Fruit fly (Drosophila melanogaster) whole organism, embryonic: ENCODE results near the gene CG43867.

Experiments used
- Blimp-1 ChIP-seq: fragments of 200-800 bp; sonication (Bioruptor generic); optimal IDR thresholded peaks from 3 replicates; lab custom pipeline; 2018; ENCODE audit warnings: missing biosample characterization, missing genetic modification characterization, mild to moderate bottlenecking, moderate library complexity, missing genetic modification reagents
- CG11093 ChIP-seq: fragments of 200-800 bp; sonication (Bioruptor generic); IDR thresholded peaks from 3 replicates; pipeline ENCODE4 v1.3.6; 2022; ENCODE audit warnings: missing biosample characterization, missing genetic modification characterization
- CG12155 ChIP-seq: fragments of 200-800 bp; sonication (Bioruptor generic); optimal IDR thresholded peaks from 3 replicates; lab custom pipeline; 2016; ENCODE audit warnings: missing biosample characterization, missing genetic modification characterization
- CG12299 ChIP-seq: fragments of 200-800 bp; sonication (Bioruptor generic); optimal IDR thresholded peaks from 2 replicates; lab custom pipeline; 2018; ENCODE audit warnings: missing biosample characterization, mild to moderate bottlenecking, missing genetic modification characterization
- CG12391 ChIP-seq: fragments of 200-800 bp; sonication (Bioruptor generic); optimal IDR thresholded peaks from 3 replicates; lab custom pipeline; 2018; ENCODE audit warnings: missing biosample characterization, mild to moderate bottlenecking, missing genetic modification characterization, moderate library complexity
- CG12744 ChIP-seq: fragments of 200-800 bp; sonication (Bioruptor generic); optimal IDR thresholded peaks from 2 replicates; lab custom pipeline; 2016; ENCODE audit warnings: missing biosample characterization, missing genetic modification characterization
- CG12769 ChIP-seq: fragments of 200-800 bp; sonication (Bioruptor generic); optimal IDR thresholded peaks from 2 replicates; lab custom pipeline; 2019; ENCODE audit warnings: missing biosample characterization, mild to moderate bottlenecking, missing genetic modification characterization, moderate library complexity
- CG13123 ChIP-seq: fragments of 200-800 bp; sonication (Bioruptor generic); optimal IDR thresholded peaks from 2 replicates; lab custom pipeline; 2016; ENCODE audit warnings: missing biosample characterization, missing genetic modification characterization
- CG18764 ChIP-seq: fragments of 200-800 bp; sonication (Bioruptor generic); optimal IDR thresholded peaks from 3 replicates; lab custom pipeline; 2016; ENCODE audit warnings: missing biosample characterization, missing genetic modification characterization
- CG2678 ChIP-seq: fragments of 200-800 bp; sonication (Bioruptor generic); optimal IDR thresholded peaks from 3 replicates; lab custom pipeline; 2019; ENCODE audit warnings: missing biosample characterization, mild to moderate bottlenecking, missing genetic modification characterization, moderate library complexity
- CG3065 ChIP-seq: fragments of 200-800 bp; sonication (Bioruptor generic); optimal IDR thresholded peaks from 2 replicates; lab custom pipeline; 2016; ENCODE audit warnings: missing biosample characterization, missing genetic modification characterization
- CG32767 ChIP-seq: fragments of 200-800 bp; sonication (Bioruptor generic); IDR thresholded peaks from 2 replicates; pipeline ENCODE4 v1.3.6; 2022; ENCODE audit warnings: missing biosample characterization, missing genetic modification characterization
- CG3407 ChIP-seq: fragments of 200-800 bp; sonication (Bioruptor generic); optimal IDR thresholded peaks from 2 replicates; lab custom pipeline; 2018; ENCODE audit warnings: missing biosample characterization, mild to moderate bottlenecking, missing genetic modification characterization
- CG3995 ChIP-seq: fragments of 200-800 bp; sonication (Bioruptor generic); optimal IDR thresholded peaks from 3 replicates; lab custom pipeline; 2016; ENCODE audit warnings: missing biosample characterization, missing genetic modification characterization
- CG4404 ChIP-seq: fragments of 200-800 bp; sonication (Bioruptor generic); IDR thresholded peaks from 2 replicates; pipeline ENCODE4 v1.3.6; 2022; ENCODE audit warnings: missing biosample characterization, missing genetic modification characterization
- CG7271 ChIP-seq: fragments of 200-800 bp; sonication (Bioruptor generic); optimal IDR thresholded peaks from 2 replicates; lab custom pipeline; 2018; ENCODE audit warnings: missing biosample characterization, mild to moderate bottlenecking, missing genetic modification characterization, moderate library complexity
- CG9876 ChIP-seq: fragments of 200-800 bp; sonication (Bioruptor generic); optimal IDR thresholded peaks from 2 replicates; lab custom pipeline; 2016; ENCODE audit warnings: missing biosample characterization, missing genetic modification characterization
- Dad ChIP-seq: fragments of 200-800 bp; sonication (Bioruptor generic); optimal IDR thresholded peaks from 3 replicates; lab custom pipeline; 2016; ENCODE audit warnings: missing biosample characterization, missing genetic modification characterization
- Fer2 ChIP-seq: fragments of 200-800 bp; sonication (Bioruptor generic); optimal IDR thresholded peaks from 2 replicates; lab custom pipeline; 2018; ENCODE audit warnings: missing biosample characterization, mild to moderate bottlenecking, missing genetic modification characterization, moderate library complexity
- HLHmδ ChIP-seq: fragments of 200-800 bp; sonication (Bioruptor generic); optimal IDR thresholded peaks from 2 replicates; lab custom pipeline; 2018; ENCODE audit warnings: missing biosample characterization, mild to moderate bottlenecking, missing genetic modification characterization, moderate library complexity
- Hmr ChIP-seq: fragments of 200-800 bp; sonication (Bioruptor generic); optimal IDR thresholded peaks from 3 replicates; lab custom pipeline; 2017; ENCODE audit warnings: mild to moderate bottlenecking, missing biosample characterization, missing genetic modification reagents, missing genetic modification characterization
- NK7.1 ChIP-seq: fragments of 200-800 bp; sonication (Bioruptor generic); optimal IDR thresholded peaks from 3 replicates; lab custom pipeline; 2016; ENCODE audit warnings: missing biosample characterization, missing genetic modification characterization
- NfI ChIP-seq: fragments of 200-800 bp; sonication (Bioruptor generic); optimal IDR thresholded peaks from 3 replicates; lab custom pipeline; 2018; ENCODE audit warnings: missing biosample characterization, mild to moderate bottlenecking, missing genetic modification characterization, moderate library complexity
- Poxn ChIP-seq: fragments of 200-800 bp; sonication (Bioruptor generic); IDR thresholded peaks from 2 replicates; pipeline ENCODE4 v1.3.6; 2022; ENCODE audit warnings: missing biosample characterization, missing genetic modification characterization
- bab2 ChIP-seq: fragments of 200-800 bp; sonication (Bioruptor generic); optimal IDR thresholded peaks from 2 replicates; lab custom pipeline; 2016; ENCODE audit warnings: missing biosample characterization, missing genetic modification characterization
- br ChIP-seq: fragments of >200 bp; optimal IDR thresholded peaks from 2 replicates; lab custom pipeline; 2017
- caup ChIP-seq: fragments of 200-800 bp; sonication (Bioruptor generic); optimal IDR thresholded peaks from 3 replicates; lab custom pipeline; 2017; ENCODE audit warnings: missing biosample characterization, mild to moderate bottlenecking, missing genetic modification characterization, moderate library complexity; ENCODE audit not compliant: severe bottlenecking
- chif ChIP-seq, 2 experiments: fragments of 200-800 bp; sonication (Bioruptor generic); optimal IDR thresholded peaks; 3 replicates each; lab custom pipeline; 2016; ENCODE audit warnings: missing biosample characterization in 2 of 2, missing genetic modification characterization in 2 of 2
- dan ChIP-seq: fragments of 200-800 bp; sonication (Bioruptor generic); IDR thresholded peaks from 2 replicates; pipeline ENCODE4 v1.3.6; 2022; ENCODE audit warnings: missing biosample characterization, missing genetic modification characterization
- disco-r ChIP-seq: fragments of 200-800 bp; sonication (Bioruptor generic); optimal IDR thresholded peaks from 2 replicates; lab custom pipeline; 2016; ENCODE audit warnings: missing biosample characterization, missing genetic modification characterization
- dmrt99B ChIP-seq: fragments of 200-800 bp; sonication (Bioruptor generic); optimal IDR thresholded peaks from 2 replicates; lab custom pipeline; 2018; ENCODE audit warnings: missing biosample characterization, mild to moderate bottlenecking, missing genetic modification characterization, moderate library complexity
- hkb ChIP-seq, 2 experiments: fragments of 200-800 bp in 1 of 2; fragments of >200 bp in 1 of 2; sonication (Bioruptor generic) in 1 of 2; IDR thresholded peaks in 1 of 2; optimal IDR thresholded peaks in 1 of 2; 2 replicates each; pipeline versions ENCODE4 v1.3.6 to Lab custom; 2017 to 2022; ENCODE audit warnings: missing biosample characterization in 1 of 2, missing genetic modification characterization in 1 of 2
- hth ChIP-seq: fragments of >200 bp; optimal IDR thresholded peaks from 2 replicates; lab custom pipeline; 2017; ENCODE audit warnings: inconsistent platforms
- klu ChIP-seq: fragments of 200-800 bp; sonication (Bioruptor generic); IDR thresholded peaks from 2 replicates; pipeline ENCODE4 v1.3.6; 2022; ENCODE audit warnings: missing biosample characterization, missing genetic modification characterization
- kni ChIP-seq: fragments of 200-800 bp; sonication (Bioruptor generic); optimal IDR thresholded peaks from 3 replicates; lab custom pipeline; 2017; ENCODE audit warnings: mild to moderate bottlenecking, missing biosample characterization, missing genetic modification reagents, missing genetic modification characterization
- nmo ChIP-seq: fragments of 200-800 bp; sonication (Bioruptor generic); optimal IDR thresholded peaks from 2 replicates; lab custom pipeline; 2018; ENCODE audit warnings: missing biosample characterization, mild to moderate bottlenecking, missing genetic modification characterization, moderate library complexity
- oc ChIP-seq: fragments of 200-800 bp; sonication (Bioruptor generic); optimal IDR thresholded peaks from 2 replicates; lab custom pipeline; 2018; ENCODE audit warnings: missing biosample characterization, mild to moderate bottlenecking, missing genetic modification characterization, moderate library complexity
- odd ChIP-seq: fragments of 200-800 bp; sonication (Bioruptor generic); optimal IDR thresholded peaks from 2 replicates; lab custom pipeline; 2017; ENCODE audit warnings: missing biosample characterization, mild to moderate bottlenecking, missing genetic modification characterization
- pb ChIP-seq: fragments of 200-800 bp; sonication (Bioruptor generic); optimal IDR thresholded peaks from 3 replicates; lab custom pipeline; 2016; ENCODE audit warnings: missing biosample characterization, missing genetic modification characterization
- pita ChIP-seq: fragments of 200-800 bp; sonication (Bioruptor generic); optimal IDR thresholded peaks from 2 replicates; lab custom pipeline; 2017; ENCODE audit warnings: missing biosample characterization, mild to moderate bottlenecking, missing genetic modification characterization
- pros ChIP-seq: fragments of 200-800 bp; sonication (Bioruptor generic); optimal IDR thresholded peaks from 3 replicates; lab custom pipeline; 2019; ENCODE audit warnings: missing biosample characterization, mild to moderate bottlenecking, missing genetic modification characterization, moderate library complexity
- pum ChIP-seq: fragments of 200-800 bp; sonication (Bioruptor generic); optimal IDR thresholded peaks from 2 replicates; lab custom pipeline; 2016; ENCODE audit warnings: missing biosample characterization, missing genetic modification characterization
- salm ChIP-seq: fragments of 200-800 bp; sonication (Bioruptor generic); optimal IDR thresholded peaks from 2 replicates; lab custom pipeline; 2018; ENCODE audit warnings: missing biosample characterization, mild to moderate bottlenecking, missing genetic modification characterization
- schlank ChIP-seq: fragments of 200-800 bp; sonication (Bioruptor generic); optimal IDR thresholded peaks from 2 replicates; lab custom pipeline; 2018; ENCODE audit warnings: missing biosample characterization, mild to moderate bottlenecking, missing genetic modification characterization
- slbo ChIP-seq: fragments of 200-800 bp; sonication (Bioruptor generic); IDR thresholded peaks from 2 replicates; pipeline ENCODE4 v1.3.6; 2022; ENCODE audit warnings: missing biosample characterization, missing genetic modification characterization
- stc ChIP-seq: fragments of 200-800 bp; sonication (Bioruptor generic); IDR thresholded peaks from 2 replicates; pipeline ENCODE4 v1.3.6; 2022; ENCODE audit warnings: missing biosample characterization, missing genetic modification characterization
- trem ChIP-seq: fragments of 200-800 bp; optimal IDR thresholded peaks from 3 replicates; lab custom pipeline; 2019; ENCODE audit warnings: missing biosample characterization, mild to moderate bottlenecking, missing genetic modification characterization, moderate library complexity
- tup ChIP-seq: fragments of 200-800 bp; sonication (Bioruptor generic); optimal IDR thresholded peaks from 2 replicates; lab custom pipeline; 2016; ENCODE audit warnings: missing biosample characterization, mild to moderate bottlenecking, missing genetic modification characterization, moderate library complexity

Gene CG43867

dm6 chrX:766094-766493 is 161.7 kb downstream of the CG43867 start (continued):
- TF ChIP-seq Hmr: no peak
- TF ChIP-seq bab2 (GFP tag; lab: Kevin White, UChicago): no peak

- peak; percentile 89 for TF ChIP-seq trem
- TF ChIP-seq tup (GFP tag; lab: Kevin White, UChicago): peak; percentile 75
- TF ChIP-seq CG3407 (GFP tag; lab: Kevin White, UChicago): peak; percentile 85
- no peak for TF ChIP-seq Poxn
- peak; percentile 66 for TF ChIP-seq CG4404 (GFP tag; lab: Robert Waterston, UW)
- TF ChIP-seq CG12299 (tag; lab: Kevin White, UChicago): peak; percentile 81
- peak; percentile 79 for TF ChIP-seq CG13123 (GFP tag; lab: Kevin White, UChicago)
- peak; percentile 74 for TF ChIP-seq pum (GFP tag; lab: Kevin White, UChicago)
- peak; percentile 72 for TF ChIP-seq dmrt99B (tag; lab: Kevin White, UChicago)
- peak; percentile 81 for TF ChIP-seq CG3995
- peak; percentile 52; the same call in 1 of the 3 replicates for TF ChIP-seq CG11093 (GFP tag; lab: Robert Waterston, UW)
- peak; percentile 91 for TF ChIP-seq NK7.1 (GFP tag; lab: Kevin White, UChicago)
- TF ChIP-seq stc (GFP tag; lab: Robert Waterston, UW): peak; percentile 86
- peak; percentile 85 to 91 for TF ChIP-seq chif (GFP tag; optimal IDR thresholded peaks at IDR 0.05; lab: Kevin White, UChicago)
- TF ChIP-seq klu (GFP tag; lab: Robert Waterston, UW): peak; percentile 43; the same call in 1 of the 2 replicates
- peak; percentile 72 for TF ChIP-seq kni (GFP tag; lab: Kevin White, UChicago)
- peak; percentile 86 for TF ChIP-seq slbo (GFP tag; lab: Robert Waterston, UW)
- peak; percentile 97 for TF ChIP-seq caup (GFP tag; lab: Kevin White, UChicago)
- TF ChIP-seq pita (GFP tag; lab: Kevin White, UChicago): peak; percentile 95
- peak; percentile 98 for TF ChIP-seq HLHmδ (GFP tag; lab: Kevin White, UChicago)
- TF ChIP-seq pb (GFP tag; lab: Kevin White, UChicago): peak; percentile 92
- TF ChIP-seq CG12155 (GFP tag; lab: Kevin White, UChicago): peak; percentile 72
- peak; percentile 60 for TF ChIP-seq Fer2
- peak; percentile 93 for TF ChIP-seq odd
- TF ChIP-seq disco-r (GFP tag; lab: Kevin White, UChicago): peak; percentile 85
- peak; percentile 86 for TF ChIP-seq schlank (tag; lab: Kevin White, UChicago)
- no peak for TF ChIP-seq hkb (optimal IDR thresholded peaks at IDR 0.05; lab: Kevin White, UChicago)
- peak; percentile 87 for TF ChIP-seq hkb (GFP tag; IDR thresholded peaks at IDR 0.05; lab: Robert Waterston, UW)
- TF ChIP-seq br: no peak
- TF ChIP-seq Dad: peak; percentile 88
- TF ChIP-seq oc (tag; lab: Kevin White, UChicago): peak; percentile 73
- TF ChIP-seq CG12744 (GFP tag; lab: Kevin White, UChicago): peak; percentile 84
- peak; percentile 81 for TF ChIP-seq nmo (GFP tag; lab: Kevin White, UChicago)
- TF ChIP-seq dan (GFP tag; lab: Robert Waterston, UW): no peak
- TF ChIP-seq CG32767 (GFP tag; lab: Robert Waterston, UW): peak; percentile 58; the same call in 1 of the 2 replicates
- TF ChIP-seq salm (tag; lab: Kevin White, UChicago): peak; percentile 68
- TF ChIP-seq CG2678: peak; percentile 72
- no peak for TF ChIP-seq pros (GFP tag; lab: Kevin White, UChicago)
- TF ChIP-seq Blimp-1 (GFP tag; lab: Kevin White, UChicago): peak; percentile 70
- TF ChIP-seq CG3065 (GFP tag; lab: Kevin White, UChicago): peak; percentile 79
- no peak for TF ChIP-seq hth (lab: Kevin White, UChicago)
- peak; percentile 91 for TF ChIP-seq CG12769 (tag; lab: Kevin White, UChicago)
- TF ChIP-seq CG18764 (GFP tag; lab: Kevin White, UChicago): peak; percentile 87
- TF ChIP-seq CG7271: peak; percentile 82
- peak; percentile 98 for TF ChIP-seq Hmr
- TF ChIP-seq CG12391 (tag; lab: Kevin White, UChicago): peak; percentile 87
- TF ChIP-seq CG9876 (GFP tag; lab: Kevin White, UChicago): peak; percentile 95
- TF ChIP-seq NfI (GFP tag; lab: Kevin White, UChicago): peak; percentile 93
Measured at dm6 chrX:765039-765508, 162.7 kb downstream of the CG43867 start, which contains the start of gene RpL22. RpL22 (minus strand) TSS chrX:765130.
